Fruit fly (Drosophila melanogaster): Measurements from ENCODE around the gene Dyro.

DNA sequence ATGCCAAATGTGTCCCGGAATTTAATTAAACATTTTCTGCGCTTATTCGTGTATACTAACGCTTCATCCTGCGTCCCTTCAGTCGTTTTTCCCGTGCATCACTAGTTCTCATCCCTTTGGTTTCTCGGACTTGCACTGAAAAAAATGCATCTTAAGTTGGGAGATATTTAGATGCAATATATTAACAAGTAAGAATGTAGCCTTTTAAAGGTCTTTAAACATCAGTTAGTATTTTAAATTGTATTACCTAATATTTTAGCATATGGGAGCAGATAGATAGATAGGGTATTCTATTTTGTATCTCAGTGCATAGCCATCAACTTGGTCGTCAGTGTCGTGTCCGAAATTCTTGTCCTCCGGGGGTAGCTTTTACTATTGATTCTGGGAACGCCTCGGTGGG, 38.3 kb upstream of the Dyro start:
- TF ChIP-seq CG8478 (optimal IDR thresholded peaks at IDR 0.05) (no peak), CTCF (optimal IDR thresholded peaks at IDR 0.05) (no peak)

All from S2 (cell line).